Fruit fly (Drosophila melanogaster) S2 (cell line): ENCODE measurements around the gene CG13760.

Source experiments
- CG8478 ChIP-seq: fragments of >200 bp; optimal IDR thresholded peaks from 2 replicates; lab custom pipeline; 2018
- CTCF ChIP-seq, 2 experiments: fragments of >200 bp; optimal IDR thresholded peaks; 2 replicates each; lab custom pipeline; 2018

dm6 chrX:2625009-2625408 is 39.5 kb upstream of the CG13760 start:
- TF ChIP-seq CG8478 (lab: Kevin White, UChicago) = no peak
- no peak for TF ChIP-seq CTCF (optimal IDR thresholded peaks at IDR 0.05; lab: Kevin White, UChicago)
